Worm (Caenorhabditis elegans): ENCODE data around the gene Y49F6C.7.
A peak's percentile ranks its signal among the peaks of the same experiment; 100 is the strongest.

The Y49F6C.7 gene

DNA sequence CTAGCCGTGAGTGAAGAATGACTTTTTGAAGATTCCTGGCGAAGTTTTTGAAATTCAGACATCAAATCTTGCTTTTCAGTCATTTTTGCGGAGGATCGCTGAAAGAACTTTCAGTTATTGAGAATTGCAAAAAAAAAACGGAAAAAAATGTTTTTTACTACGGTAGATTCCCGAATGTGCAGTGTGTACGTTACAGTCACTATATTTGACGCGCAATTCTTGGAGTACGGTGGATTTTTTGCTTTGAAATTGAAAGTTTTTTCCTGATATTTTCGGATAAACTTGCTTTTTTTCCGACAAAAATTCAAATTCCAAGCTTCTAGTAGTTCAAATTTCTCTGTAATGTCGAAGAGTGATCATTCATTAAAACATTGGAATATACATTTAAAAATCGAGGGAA lies 26.0 kb downstream of the Y49F6C.7 start, which contains the start of gene F14D2.11:
TSS of gene F14D2.11 (minus strand) at position 101 of the 400 bp plus-strand sequence.
- TF ChIP-seq ham-2 (GFP tag; optimal IDR thresholded peaks at IDR 0.05) (no peak), sptf-1 (tag; optimal IDR thresholded peaks at IDR 0.05) (no peak), cnd-1 (tag; optimal IDR thresholded peaks at IDR 0.05) (no peak), elt-3 (tag; optimal IDR thresholded peaks at IDR 0.05) (no peak)

DNA sequence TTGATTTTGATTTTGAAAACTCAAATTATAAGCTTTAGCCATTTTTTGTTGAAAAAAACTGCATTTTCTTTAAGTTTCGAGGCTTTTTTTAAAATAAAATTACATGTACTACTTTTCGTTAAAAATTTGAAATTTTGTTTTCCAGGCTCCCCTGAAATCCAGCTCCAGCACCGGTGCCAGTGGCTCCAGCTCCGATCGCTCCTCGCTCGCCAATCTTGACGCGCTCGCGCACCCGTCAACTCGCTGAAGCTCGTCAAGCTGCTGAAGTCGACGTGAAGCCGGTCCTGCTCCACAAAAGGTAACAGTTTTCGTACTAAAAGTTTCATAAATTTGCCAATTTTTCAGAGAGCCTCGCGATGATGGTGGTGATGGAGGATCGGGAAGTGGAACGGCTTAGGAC lies 27.2 kb downstream of the Y49F6C.7 start:
- TF ChIP-seq sptf-1 (tag; optimal IDR thresholded peaks at IDR 0.05) (no peak), mep-1 (tag; optimal IDR thresholded peaks at IDR 0.05) (no peak), mls-2 (tag; optimal IDR thresholded peaks at IDR 0.05) (no peak), lin-32 (GFP tag; optimal IDR thresholded peaks at IDR 0.05) (no peak)

DNA sequence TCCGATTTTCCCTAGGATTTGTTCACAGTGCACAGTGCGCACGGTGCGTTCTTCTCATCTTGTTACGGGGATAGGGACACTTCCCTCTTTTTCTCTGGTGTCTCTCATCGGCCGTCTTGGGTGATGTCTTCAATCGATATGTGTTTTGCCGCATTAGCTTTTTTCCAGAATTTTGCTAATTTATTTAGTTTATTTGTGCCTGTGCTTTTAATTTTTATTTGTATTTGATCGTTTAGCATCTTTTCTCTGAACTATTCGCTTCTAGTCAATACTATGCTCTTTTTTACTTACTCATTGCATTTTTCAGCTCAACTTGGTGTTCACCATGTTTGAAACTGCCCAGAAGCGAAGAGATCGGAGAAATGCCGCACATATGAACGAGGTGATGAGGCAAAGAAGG lies 27.7 kb downstream of the Y49F6C.7 start, which contains the start of gene F14D2.5:
TSS of gene F14D2.5 (plus strand) at position 301 of the 400 bp plus-strand sequence.
- TF ChIP-seq snpc-4 (tag; optimal IDR thresholded peaks at IDR 0.05) (no peak), nhr-12 (tag; optimal IDR thresholded peaks at IDR 0.05) (no peak), ceh-83 (GFP tag; optimal IDR thresholded peaks at IDR 0.05) (peak; percentile 64), unc-62 (GFP tag; optimal IDR thresholded peaks at IDR 0.05) (no peak)

DNA sequence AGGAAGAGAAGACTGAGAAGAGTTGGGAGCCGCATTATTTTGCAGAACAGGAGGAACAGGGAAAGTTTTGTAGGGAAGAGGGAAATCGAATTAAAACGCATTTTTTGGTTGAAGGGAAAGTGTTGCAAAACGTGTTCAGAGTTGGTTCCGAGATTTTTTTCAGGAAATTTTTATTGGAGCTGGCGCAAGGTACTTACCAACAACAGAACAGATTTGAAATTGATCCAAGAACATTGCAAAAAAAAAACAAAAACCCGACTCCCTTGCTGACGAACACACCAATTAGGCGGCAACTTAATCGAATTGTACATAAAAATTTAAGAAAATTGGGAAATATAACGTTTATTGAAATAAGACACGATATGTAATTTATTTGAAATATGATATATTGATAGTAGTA lies 29.4 kb downstream of the Y49F6C.7 start, which contains the start of gene F14D2.7:
TSS of gene F14D2.7 (minus strand) at position 101 of the 400 bp plus-strand sequence.
- no peak for TF ChIP-seq tbx-8 (GFP tag; optimal IDR thresholded peaks at IDR 0.05)
- TF ChIP-seq bed-3 (GFP tag; optimal IDR thresholded peaks at IDR 0.05), result no peak
- no peak for TF ChIP-seq M03D4.4 (tag; optimal IDR thresholded peaks at IDR 0.05)
- no peak for TF ChIP-seq elt-3 (tag; optimal IDR thresholded peaks at IDR 0.05)
- TF ChIP-seq flh-1 (GFP tag; optimal IDR thresholded peaks at IDR 0.05), result no peak
- no peak for TF ChIP-seq mls-2 (tag; optimal IDR thresholded peaks at IDR 0.05)
- no peak for TF ChIP-seq lin-13 (tag; optimal IDR thresholded peaks at IDR 0.05)
- no peak for TF ChIP-seq elt-1 (tag; optimal IDR thresholded peaks at IDR 0.05; ENCODE audit: borderline replicate concordance, insufficient read depth)

DNA sequence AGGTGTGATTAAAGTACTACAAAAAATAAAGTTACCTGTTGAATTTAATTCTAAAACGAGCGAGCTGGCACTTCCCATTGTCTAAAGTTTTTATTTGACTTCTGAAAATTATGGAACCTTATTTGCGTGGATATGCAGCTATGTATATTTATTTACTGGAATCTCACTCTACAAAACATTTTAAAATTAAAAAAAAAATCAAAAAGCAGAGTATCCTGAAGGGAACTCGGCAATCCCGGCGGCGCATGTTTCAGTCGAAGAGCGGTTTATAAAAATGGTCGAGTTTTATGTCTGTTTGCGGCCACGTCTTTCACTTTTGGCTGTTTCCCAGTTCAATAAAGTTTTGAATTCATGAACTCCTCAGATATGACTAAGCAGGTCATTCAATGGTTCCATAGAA lies 31.0 kb downstream of the Y49F6C.7 start, which contains the start of gene F14D2.19:
TSS of gene F14D2.19 (minus strand) at position 101 of the 400 bp plus-strand sequence.
- TF ChIP-seq snpc-4 (tag; optimal IDR thresholded peaks at IDR 0.05) (no peak), pha-4 (tag; optimal IDR thresholded peaks at IDR 0.05) (no peak), nhr-12 (tag; optimal IDR thresholded peaks at IDR 0.05) (no peak), unc-39 (tag; optimal IDR thresholded peaks at IDR 0.05) (no peak), M03D4.4 (tag; optimal IDR thresholded peaks at IDR 0.05) (no peak), elt-1 (tag; optimal IDR thresholded peaks at IDR 0.05; ENCODE audit: borderline replicate concordance, insufficient read depth) (no peak), sem-2 (GFP tag; optimal IDR thresholded peaks at IDR 0.05) (no peak)

DNA sequence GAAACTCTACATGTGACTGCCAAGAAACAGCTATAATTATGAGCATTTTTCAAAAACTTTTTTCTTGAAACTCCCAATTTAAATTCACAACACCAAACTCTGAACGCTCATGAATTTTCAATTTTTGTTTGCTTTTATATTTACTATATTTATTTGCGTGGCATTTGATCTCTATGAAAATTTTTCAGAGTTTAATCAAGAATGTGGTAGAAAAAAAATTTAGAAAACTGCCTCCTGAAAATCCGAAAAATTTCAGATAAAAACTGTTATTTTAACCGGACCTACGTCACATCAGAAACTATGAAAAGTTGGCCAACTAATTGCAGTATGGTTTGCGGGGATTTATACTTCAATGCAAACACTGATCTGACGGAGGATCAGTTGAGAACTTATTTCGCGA lies 36.0 kb downstream of the Y49F6C.7 start, which contains the start of gene irld-27:
TSS of gene irld-27 (plus strand) at position 301 of the 400 bp plus-strand sequence.
- TF ChIP-seq unc-120 (tag; optimal IDR thresholded peaks at IDR 0.05; ENCODE audit: poor library complexity, severe bottlenecking) (no peak), lsy-2 (tag; optimal IDR thresholded peaks at IDR 0.05) (no peak), zip-8 (tag; optimal IDR thresholded peaks at IDR 0.05) (no peak), drap-1 (GFP tag; optimal IDR thresholded peaks at IDR 0.05) (no peak), ces-1 (GFP tag; optimal IDR thresholded peaks at IDR 0.05) (no peak), unc-39 (tag; optimal IDR thresholded peaks at IDR 0.05) (no peak), M03D4.4 (tag; optimal IDR thresholded peaks at IDR 0.05) (no peak), bed-3 (GFP tag; optimal IDR thresholded peaks at IDR 0.05) (no peak), mab-5 (tag; optimal IDR thresholded peaks at IDR 0.05) (no peak), sem-2 (GFP tag; optimal IDR thresholded peaks at IDR 0.05) (no peak), mls-2 (tag; optimal IDR thresholded peaks at IDR 0.05) (no peak), ztf-11 (tag; optimal IDR thresholded peaks at IDR 0.05) (no peak), ceh-39 (tag; optimal IDR thresholded peaks at IDR 0.05) (no peak), nhr-237 (tag; optimal IDR thresholded peaks at IDR 0.05) (no peak), nhr-2 (tag; optimal IDR thresholded peaks at IDR 0.05) (no peak)
